Worm (Caenorhabditis elegans) whole organism, midembryonic: Measurements from ENCODE around the gene ttr-14.

Source experiments
- cog-1 ChIP-seq: sonication (generic microtip); optimal IDR thresholded peaks from 2 replicates; lab custom pipeline; 2016; ENCODE audit warnings: missing genetic modification characterization, missing compliant biosample characterization
- ref-1 ChIP-seq: fragments of 200-800 bp; sonication (Bioruptor generic); conservative IDR thresholded peaks from 2 replicates; pipeline ENCODE4 v1.3.6; 2022; ENCODE audit warnings: missing genetic modification reagents, missing genetic modification characterization, missing compliant biosample characterization

DNA sequence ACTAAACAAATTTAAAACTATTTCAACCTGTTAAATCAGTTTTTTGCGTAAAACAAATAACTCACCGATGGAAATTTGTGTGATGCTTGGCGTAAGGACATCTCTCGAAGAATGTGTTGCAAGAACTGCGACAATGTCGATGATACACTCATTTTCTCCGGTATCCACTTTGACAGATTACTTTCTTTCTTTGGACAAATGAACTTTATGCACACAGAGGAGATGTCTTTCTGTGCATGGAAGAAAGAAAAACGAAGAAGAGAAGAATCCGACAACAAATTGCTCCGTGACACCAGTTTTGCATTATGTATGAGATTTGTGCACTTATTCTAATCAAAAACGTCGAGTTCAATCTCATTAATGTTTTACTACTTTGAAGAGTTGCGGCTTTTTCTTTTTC, 51.2 kb downstream of the ttr-14 start, which contains the start of gene plc-1:
- no peak for TF ChIP-seq ref-1 (GFP tag; lab: Robert Waterston, UW)
- no peak for TF ChIP-seq cog-1 (tag; lab: Kevin White, UChicago)
